Fruit fly (Drosophila melanogaster) whole organism, larva: ENCODE results near the gene Best2.

Source experiments
- noc ChIP-seq: fragments of 200-800 bp; sonication (Bioruptor generic); optimal IDR thresholded peaks from 3 replicates; lab custom pipeline; 2019; ENCODE audit warnings: missing biosample characterization, mild to moderate bottlenecking, missing genetic modification characterization, moderate library complexity

Gene Best2

DNA sequence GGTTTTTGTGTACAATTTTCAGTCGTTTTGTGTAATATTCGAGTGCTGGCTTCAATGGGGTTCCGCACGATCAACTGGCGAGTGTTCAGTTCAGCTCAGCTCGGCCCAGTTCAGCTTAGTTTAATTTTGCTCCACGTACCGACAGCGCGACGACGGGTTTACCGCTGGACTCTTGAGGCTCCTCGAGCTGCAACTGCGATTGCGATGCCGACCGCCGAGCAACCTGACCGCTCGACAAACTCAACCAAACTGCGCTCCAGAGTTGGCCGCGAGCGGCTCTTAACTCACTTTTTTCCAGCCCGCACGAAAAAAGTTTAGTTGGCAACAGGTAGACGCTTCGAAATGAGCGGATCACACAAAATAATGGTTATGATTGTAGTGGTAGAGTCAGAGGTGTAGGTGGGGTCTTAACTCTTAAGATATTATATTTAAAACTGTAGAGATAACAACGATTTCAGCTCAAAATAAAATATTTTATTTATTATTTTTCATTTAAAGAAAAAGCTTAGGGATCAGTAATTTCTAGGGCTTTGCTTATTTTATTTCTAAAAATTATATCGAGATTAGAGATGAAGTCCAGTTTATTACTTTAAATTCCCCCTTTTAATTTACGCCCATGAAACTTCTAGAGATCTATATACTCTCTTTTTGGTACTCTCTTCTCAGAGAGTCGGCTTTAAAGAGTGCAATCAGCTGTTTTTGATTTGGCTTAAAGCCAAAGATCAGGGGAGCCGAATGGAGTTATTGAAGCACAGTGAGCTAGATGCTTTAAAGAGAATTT is at the start of gene Best2:
Gene Best2 (minus strand): TSS at position 258 of the 781 bp plus-strand sequence.
- peak; percentile 88 for TF ChIP-seq noc

DNA sequence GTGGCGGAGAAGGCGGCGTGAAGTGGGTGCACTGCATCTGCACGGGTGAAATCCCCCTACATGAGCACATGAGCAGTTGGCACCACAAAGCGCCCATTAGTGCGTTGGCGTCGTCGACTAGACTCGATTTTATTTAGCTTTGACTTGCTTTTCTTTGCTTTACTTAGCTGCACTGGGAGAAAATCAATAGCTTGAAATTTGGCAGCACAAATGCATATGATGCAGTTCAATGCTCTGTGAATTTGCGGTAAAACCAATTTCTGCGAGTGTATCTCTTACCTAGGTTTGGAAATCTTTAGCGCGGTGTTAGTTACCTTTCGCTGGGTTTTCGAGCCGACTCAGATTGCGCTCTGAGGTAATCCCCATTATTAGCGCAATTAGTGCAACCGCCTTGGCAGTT is 48.4 kb upstream of the Best2 start:
- TF ChIP-seq noc, result no peak

dm6 chr3L:6302500-6302899 is 46.0 kb upstream of the Best2 start:
- no peak for TF ChIP-seq noc

DNA sequence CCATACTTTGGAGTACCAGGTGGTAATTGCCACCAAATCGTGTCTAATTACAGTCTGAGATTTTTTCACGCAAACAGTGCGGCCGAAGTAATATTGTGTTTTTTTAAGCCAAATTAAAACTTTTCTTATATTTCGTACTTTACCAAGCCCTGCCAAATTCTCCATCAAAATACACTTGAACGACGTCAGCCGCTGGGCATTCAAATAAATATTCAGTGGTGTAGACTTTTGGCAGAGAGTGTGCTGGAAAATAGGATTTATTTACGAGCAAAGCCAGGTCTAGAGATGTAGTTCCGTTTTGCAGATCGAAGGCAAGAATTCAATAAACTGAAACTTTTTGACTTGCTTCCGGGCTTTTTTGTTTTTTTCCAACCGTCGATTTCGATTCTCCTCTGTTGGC is 40.1 kb upstream of the Best2 start:
- TF ChIP-seq noc, result no peak

dm6 chr3L:6285412-6285811 is 28.9 kb upstream of the Best2 start:
- TF ChIP-seq noc, result no peak

DNA sequence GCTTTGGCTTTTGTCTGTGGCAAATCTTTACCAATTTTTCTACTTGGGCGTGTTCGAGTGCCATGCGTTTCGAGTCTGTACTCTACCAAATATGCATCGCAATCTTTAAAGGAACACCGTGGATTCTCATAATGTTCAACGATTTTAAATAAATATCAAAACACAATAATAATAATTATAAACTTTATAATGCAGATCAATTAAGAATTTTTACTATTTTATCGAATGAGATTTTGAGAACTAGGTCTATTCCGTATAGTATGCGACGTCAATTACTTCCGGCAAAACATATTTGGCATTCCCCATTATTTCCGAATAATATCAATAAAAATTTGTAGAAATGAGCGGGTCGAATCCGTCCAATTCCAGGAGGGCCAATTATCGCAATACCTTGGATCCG is 19.0 kb upstream of the Best2 start, which contains the start of gene CG43168:
Gene CG43168 (plus strand): TSS at position 301 of the 400 bp plus-strand sequence.
- TF ChIP-seq noc, result no peak

DNA sequence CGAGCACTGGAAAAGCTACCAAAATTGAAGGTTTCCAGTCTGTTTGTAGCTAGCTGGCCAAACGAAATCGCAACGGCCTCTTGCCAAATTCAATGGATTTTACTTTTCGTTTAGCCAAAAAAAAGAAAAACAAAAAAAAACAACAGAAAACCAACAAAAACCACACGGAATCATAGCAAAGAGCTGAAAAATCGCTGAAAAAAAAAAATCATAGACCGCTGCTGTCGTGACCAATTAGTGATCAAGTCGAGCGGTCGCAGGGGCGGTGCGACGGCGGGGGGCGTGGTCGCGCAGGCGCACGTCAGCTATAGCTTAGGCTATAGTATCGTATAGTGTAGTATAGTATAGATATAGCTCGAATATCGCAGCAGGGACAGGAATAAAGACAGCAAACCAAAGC is 18.5 kb upstream of the Best2 start:
- TF ChIP-seq noc, result no peak

dm6 chr3L:6270283-6270682 is 13.8 kb upstream of the Best2 start:
- no peak for TF ChIP-seq noc

- TF ChIP-seq noc, result no peak
Observed at dm6 chr3L:6269003-6269402, 12.5 kb upstream of the Best2 start.

- TF ChIP-seq noc, result no peak
Observed at dm6 chr3L:6268076-6268475, 11.6 kb upstream of the Best2 start.

dm6 chr3L:6267509-6267908 is 11.0 kb upstream of the Best2 start:
- TF ChIP-seq noc, result no peak

DNA sequence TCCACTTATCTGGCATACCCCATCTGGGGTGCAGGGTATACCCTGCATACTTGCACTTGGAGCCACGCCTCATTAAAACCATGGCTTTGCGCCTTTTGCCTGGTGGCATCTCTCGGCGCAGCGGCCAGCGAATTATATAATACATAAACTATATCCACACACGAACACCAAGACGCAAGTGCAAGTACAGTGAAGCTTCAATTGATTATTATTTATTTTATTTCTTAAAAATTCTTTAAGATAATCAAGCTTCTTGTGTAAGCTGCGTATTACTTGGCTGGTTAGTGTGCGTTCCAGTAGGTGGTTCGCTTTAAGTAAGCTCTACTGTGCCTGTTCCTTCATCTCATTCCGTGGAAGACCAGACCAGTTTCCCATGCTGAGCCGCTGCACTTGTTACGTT is 9.9 kb upstream of the Best2 start:
- TF ChIP-seq noc, result no peak

DNA sequence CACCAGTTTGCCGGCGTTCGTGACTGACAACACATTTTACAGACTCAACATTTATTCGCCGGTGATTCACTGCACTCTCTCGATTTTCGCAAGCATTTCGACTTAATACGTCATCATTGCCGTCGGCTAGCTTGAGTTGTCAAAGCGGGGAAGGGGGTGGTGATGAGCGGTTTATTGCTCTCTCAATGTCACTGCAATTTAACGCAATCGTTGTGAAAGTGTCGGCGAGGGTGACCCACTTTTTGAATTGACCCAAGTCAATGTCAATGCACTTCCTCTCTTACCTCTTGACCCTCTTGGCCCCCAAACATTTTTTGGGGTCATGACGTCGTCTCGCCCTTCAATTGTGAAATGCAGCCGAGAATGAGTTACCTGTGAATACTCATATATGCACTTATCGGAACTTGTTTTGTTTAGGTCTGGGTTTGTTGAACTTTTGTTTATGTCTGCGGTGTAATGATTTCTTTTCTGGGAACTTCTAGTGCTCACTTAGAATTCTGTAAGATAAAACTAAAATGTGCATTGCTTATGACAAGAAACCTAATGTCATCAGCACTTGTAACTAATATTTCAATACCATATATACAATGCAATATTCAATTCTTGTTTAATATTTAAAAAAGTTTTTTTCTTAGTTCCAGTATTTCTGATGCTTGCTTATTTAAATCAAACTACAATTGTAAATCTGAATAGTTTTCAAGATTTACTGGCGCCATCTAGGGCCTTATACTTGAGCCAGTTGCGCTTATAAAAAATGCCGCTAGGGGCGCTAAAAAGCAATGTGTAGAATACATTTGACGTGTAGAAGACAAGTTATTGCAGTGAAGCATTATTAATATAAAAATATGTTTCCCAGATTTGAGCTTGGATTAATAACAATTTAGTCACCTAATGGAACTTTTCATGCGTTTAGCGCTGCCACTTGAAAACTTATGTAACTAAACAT is 7.7 kb upstream of the Best2 start:
- no peak for TF ChIP-seq noc

DNA sequence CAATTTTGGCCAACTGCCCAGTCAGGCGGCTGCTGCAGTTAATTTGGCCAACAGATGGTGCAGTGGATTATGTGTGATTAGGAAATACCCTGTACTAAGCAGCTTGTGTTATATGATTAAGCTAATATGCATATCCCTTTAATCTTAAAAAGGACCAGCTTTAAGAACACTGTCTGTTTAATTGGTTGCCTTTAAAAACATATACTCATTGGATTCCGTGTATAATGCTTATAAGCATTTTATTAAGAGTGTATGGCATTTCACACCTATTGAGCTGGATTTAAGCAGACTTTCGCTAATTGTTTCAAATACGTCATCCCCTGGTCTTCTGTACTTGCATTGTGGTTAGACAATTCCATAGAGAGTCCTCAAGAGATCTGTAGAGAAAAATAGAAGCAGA is 7.0 kb upstream of the Best2 start:
- TF ChIP-seq noc, result no peak

DNA sequence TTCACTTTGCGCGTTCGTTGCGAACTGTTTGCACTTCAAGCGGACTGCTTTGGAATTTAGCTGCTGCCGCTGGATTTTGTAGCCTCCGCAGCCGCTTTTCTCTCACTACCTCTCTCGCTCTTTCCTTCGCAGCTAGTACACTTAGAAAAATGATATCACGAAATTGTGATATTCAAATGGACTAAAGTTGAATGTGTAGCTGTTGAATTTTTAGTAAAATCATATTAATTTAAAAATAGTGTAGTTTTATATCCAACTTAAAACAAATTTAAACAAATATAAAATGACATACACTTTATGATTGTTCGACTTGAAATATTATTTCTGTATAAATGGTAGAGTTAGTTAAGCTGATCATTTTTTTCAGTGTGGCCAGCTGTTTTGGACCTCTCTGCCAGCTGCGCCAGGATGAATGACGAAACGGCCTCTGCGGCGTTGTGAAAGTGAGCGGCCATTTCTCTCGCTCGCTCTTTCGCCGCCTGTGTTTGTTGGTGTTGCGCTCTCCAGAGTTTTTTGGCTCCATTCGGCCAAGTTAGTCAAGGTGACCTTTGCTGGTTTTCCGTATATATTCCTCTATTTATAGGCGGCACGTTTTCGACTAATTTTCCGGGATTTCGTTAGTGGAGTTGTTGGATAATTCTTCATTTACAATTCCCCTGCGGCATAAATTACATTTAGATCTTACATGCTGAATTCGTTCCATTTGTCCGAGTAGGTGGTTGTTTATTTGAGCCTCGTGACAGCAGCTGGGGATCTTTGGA is 6.4 kb upstream of the Best2 start, which contains the start of gene Ldh:
Gene Ldh (minus strand): TSS at position 51 of the 761 bp plus-strand sequence.
- peak; percentile 94 for TF ChIP-seq noc

DNA sequence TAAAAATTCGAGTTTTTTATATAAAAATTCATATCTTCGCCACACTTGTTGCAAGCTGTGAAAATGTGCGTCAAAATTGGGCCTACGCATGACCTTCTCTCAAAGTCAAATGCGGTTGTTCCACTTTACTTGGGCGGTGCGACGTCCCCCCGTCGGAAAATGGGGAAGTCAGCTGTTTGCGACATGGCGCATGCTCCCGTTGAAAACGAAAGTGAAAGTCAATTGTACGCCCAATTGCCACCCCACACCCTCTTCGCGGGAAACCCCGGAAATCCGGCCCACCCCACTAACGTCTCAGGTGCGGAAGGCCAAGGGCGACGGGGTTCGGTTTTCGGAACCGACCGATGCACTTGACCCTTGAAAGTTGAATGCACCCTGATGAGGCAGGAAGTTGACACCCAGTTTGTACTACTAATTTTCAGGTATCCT is 5.6 kb upstream of the Best2 start:
- TF ChIP-seq noc, result no peak

- no peak for TF ChIP-seq noc
Observed at dm6 chr3L:6261230-6261629, 4.8 kb upstream of the Best2 start.
